Worm (Caenorhabditis elegans): ENCODE data around the gene pax-3.

The pax-3 gene

DNA sequence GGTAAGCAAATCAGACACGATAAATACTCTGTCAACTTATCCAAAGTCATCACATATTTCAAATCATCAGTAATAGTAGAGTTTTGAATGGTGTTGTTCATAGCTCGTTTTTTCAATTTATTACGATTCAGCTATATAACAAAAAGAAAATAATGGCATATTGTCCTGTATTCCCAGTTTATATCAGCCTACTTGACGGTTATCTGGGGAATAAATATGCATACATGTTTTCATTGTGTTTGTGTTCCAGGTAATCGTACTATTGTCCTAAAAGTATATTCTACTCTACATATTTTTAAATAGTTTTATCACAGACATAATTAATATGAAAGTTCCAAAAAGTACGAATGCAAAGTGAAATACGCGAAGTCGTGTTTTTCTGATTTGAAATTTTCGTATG lies 41.4 kb downstream of the pax-3 start, which contains the start of gene srd-2:
TSS of gene srd-2 (minus strand) at position 101 of the 400 bp plus-strand sequence.
- no peak for TF ChIP-seq ztf-7 (tag; optimal IDR thresholded peaks at IDR 0.05)
- no peak for TF ChIP-seq zip-2 (tag; optimal IDR thresholded peaks at IDR 0.05)
- no peak for TF ChIP-seq aly-2 (tag; optimal IDR thresholded peaks at IDR 0.05)
- TF ChIP-seq hif-1 (tag; optimal IDR thresholded peaks at IDR 0.05) = no peak
- TF ChIP-seq egl-27 (tag; optimal IDR thresholded peaks at IDR 0.05) = no peak
- TF ChIP-seq F49E8.2 (tag; optimal IDR thresholded peaks at IDR 0.05; ENCODE audit: borderline replicate concordance) = no peak
- no peak for TF ChIP-seq ceh-44 (GFP tag; IDR thresholded peaks at IDR 0.05)
- TF ChIP-seq spr-1 (tag; optimal IDR thresholded peaks at IDR 0.05) = no peak
- TF ChIP-seq nhr-102 (tag; optimal IDR thresholded peaks at IDR 0.05) = no peak
- TF ChIP-seq mep-1 (tag; optimal IDR thresholded peaks at IDR 0.05) = no peak
- TF ChIP-seq daf-19 (GFP tag; conservative IDR thresholded peaks at IDR 0.05) = no peak
- no peak for TF ChIP-seq ctbp-1 (GFP tag; IDR thresholded peaks at IDR 0.05)
- no peak for TF ChIP-seq snpc-1.2 (GFP tag; IDR thresholded peaks at IDR 0.05)
- no peak for TF ChIP-seq dve-1 (tag; optimal IDR thresholded peaks at IDR 0.05; ENCODE audit: insufficient read depth)
- no peak for TF ChIP-seq ceh-20 (GFP tag; IDR thresholded peaks at IDR 0.05)
- no peak for TF ChIP-seq ces-1 (GFP tag; optimal IDR thresholded peaks at IDR 0.05)
- TF ChIP-seq daf-16 (GFP tag; optimal IDR thresholded peaks at IDR 0.05) = no peak
- TF ChIP-seq daf-16 (tag; optimal IDR thresholded peaks at IDR 0.05) = no peak
- TF ChIP-seq set-16 (GFP tag; IDR thresholded peaks at IDR 0.05) = no peak
- TF ChIP-seq zag-1 (tag; optimal IDR thresholded peaks at IDR 0.05) = no peak
- TF ChIP-seq lin-38 (GFP tag; IDR thresholded peaks at IDR 0.05) = no peak

DNA sequence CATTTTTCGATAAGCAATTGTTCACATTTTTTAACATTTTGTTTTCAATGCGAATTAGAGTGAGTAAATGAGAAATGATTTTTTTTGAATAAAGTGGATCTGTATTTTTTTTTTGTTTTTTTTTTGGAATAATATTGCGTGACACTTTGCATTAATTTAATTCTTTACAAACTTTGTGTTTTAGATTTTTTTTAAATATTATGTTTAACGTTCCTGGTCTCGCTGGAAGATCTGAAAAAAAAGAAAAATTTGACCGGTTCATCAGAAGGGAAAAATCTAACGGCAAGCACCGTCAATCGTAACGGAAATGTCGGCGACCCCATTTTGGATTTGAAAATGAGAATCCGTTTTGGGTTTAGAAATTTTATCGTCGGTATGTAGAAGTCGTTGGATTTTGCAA lies 43.0 kb downstream of the pax-3 start, which contains the start of gene cdc-25.4:
TSS of gene cdc-25.4 (minus strand) at position 101 of the 400 bp plus-strand sequence.
- no peak for TF ChIP-seq unc-130 (GFP tag; optimal IDR thresholded peaks at IDR 0.05)
- no peak for TF ChIP-seq spr-3 (GFP tag; optimal IDR thresholded peaks at IDR 0.05)
- no peak for TF ChIP-seq nhr-76 (tag; optimal IDR thresholded peaks at IDR 0.05)
- no peak for TF ChIP-seq ztf-11 (tag; optimal IDR thresholded peaks at IDR 0.05)
- TF ChIP-seq Y105C5A.15 (GFP tag; IDR thresholded peaks at IDR 0.05) = no peak
- TF ChIP-seq fkh-10 (GFP tag; optimal IDR thresholded peaks at IDR 0.05) = no peak
- TF ChIP-seq egl-43 (GFP tag; IDR thresholded peaks at IDR 0.05) = no peak
- TF ChIP-seq hmg-1.1 (GFP tag; IDR thresholded peaks at IDR 0.05) = no peak
- no peak for TF ChIP-seq dmd-6 (GFP tag; IDR thresholded peaks at IDR 0.05)
- no peak for TF ChIP-seq duxl-1 (tag; optimal IDR thresholded peaks at IDR 0.05; ENCODE audit: poor library complexity)
- no peak for TF ChIP-seq daf-12 (tag; optimal IDR thresholded peaks at IDR 0.05)
- no peak for TF ChIP-seq spr-1 (tag; optimal IDR thresholded peaks at IDR 0.05)

DNA sequence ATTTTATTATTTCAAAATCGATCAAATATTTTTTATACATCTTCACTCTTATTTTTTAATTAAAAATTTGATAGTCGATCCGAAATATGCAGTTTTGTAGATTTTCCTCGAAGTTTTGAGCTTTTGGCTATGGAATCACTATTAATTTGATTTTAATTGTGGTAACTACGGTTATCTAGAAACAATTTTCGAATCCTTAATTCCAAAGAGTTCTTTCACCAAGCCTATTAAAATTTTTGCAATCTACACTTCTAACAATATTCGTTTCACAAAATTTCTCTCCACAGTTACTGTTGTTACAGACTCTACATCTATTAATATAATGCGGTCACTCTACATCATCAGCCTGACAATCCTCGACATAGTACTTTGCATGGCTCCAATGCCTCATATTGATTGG lies 45.8 kb downstream of the pax-3 start, which contains the start of gene R05H5.7:
TSS of gene R05H5.7 (plus strand) at position 301 of the 400 bp plus-strand sequence.
- TF ChIP-seq F10B5.3 (tag; optimal IDR thresholded peaks at IDR 0.05) (no peak), madf-5 (GFP tag; IDR thresholded peaks at IDR 0.05) (no peak), snpc-1.2 (GFP tag; IDR thresholded peaks at IDR 0.05) (no peak), duxl-1 (tag; optimal IDR thresholded peaks at IDR 0.05; ENCODE audit: poor library complexity) (no peak), unc-62 (GFP tag; optimal IDR thresholded peaks at IDR 0.05 in 1 of 2) (no peak), unc-62 (tag; optimal IDR thresholded peaks at IDR 0.05) (no peak), Y5F2A.4 (GFP tag; optimal IDR thresholded peaks at IDR 0.05) (no peak), attf-4 (tag; optimal IDR thresholded peaks at IDR 0.05) (no peak), dve-1 (tag; optimal IDR thresholded peaks at IDR 0.05; ENCODE audit: insufficient read depth) (no peak), T20F7.1 (GFP tag; optimal IDR thresholded peaks at IDR 0.05) (no peak), dpl-1 (GFP tag; optimal IDR thresholded peaks at IDR 0.05) (no peak)

Data from whole organism, L4 larva.